Worm (Caenorhabditis elegans) whole organism, L3 larva: ENCODE results near the gene bath-21.
"Not testable (repeated sequence)": the region's sequence is repeated elsewhere in the genome, so short reads cannot be mapped to it uniquely, and the experiment has no call there.

Source experiments
- pqm-1 ChIP-seq: fragments of 150-350 bp; optimal IDR thresholded peaks from 2 replicates; lab custom pipeline; 2017; ENCODE audit warnings: missing biosample characterization, missing genetic modification characterization, inconsistent platforms
- unc-62 ChIP-seq: fragments of 150-350 bp; sonication (generic microtip); optimal IDR thresholded peaks from 4 replicates; lab custom pipeline; 2014; ENCODE audit warnings: missing biosample characterization, missing genetic modification reagents, missing genetic modification characterization

- not testable (repeated sequence) for TF ChIP-seq unc-62 (GFP tag; lab: Kevin White, UChicago); pqm-1 (tag; lab: Kevin White, UChicago)
These were observed 41.1 kb upstream of the bath-21 start, which contains the start of gene F07E5.12 for ce11 chrII:2067451-2068021.
